Fruit fly (Drosophila melanogaster): ENCODE measurements around the gene dop.

dop gene

dm6 chr3L:15595175-15595724 lies 29.4 kb downstream of the dop start (continued):
- TF ChIP-seq CG8924 (tag; optimal IDR thresholded peaks at IDR 0.05) (peak; percentile 10), tx (GFP tag; optimal IDR thresholded peaks at IDR 0.05) (no peak), Hr39 (optimal IDR thresholded peaks at IDR 0.05) (no peak), Scr (GFP tag; IDR thresholded peaks at IDR 0.05; ENCODE audit: partially characterized antibody) (no peak), Hey (tag; optimal IDR thresholded peaks at IDR 0.05) (no peak), CG1647 (GFP tag; optimal IDR thresholded peaks at IDR 0.05) (no peak), Nf-YB (GFP tag; optimal IDR thresholded peaks at IDR 0.05) (no peak), kay (GFP tag; optimal IDR thresholded peaks at IDR 0.05) (peak; percentile 8), E2f1 (GFP tag; IDR thresholded peaks at IDR 0.05) (no peak), sens-2 (GFP tag; IDR thresholded peaks at IDR 0.05) (no peak), Antp (GFP tag; optimal IDR thresholded peaks at IDR 0.05) (no peak), fu2 (GFP tag; optimal IDR thresholded peaks at IDR 0.05) (no peak), CG11723 (GFP tag; optimal IDR thresholded peaks at IDR 0.05) (no peak), Bgb (GFP tag; IDR thresholded peaks at IDR 0.05; ENCODE audit: partially characterized antibody) (no peak), NK7.1 (GFP tag; optimal IDR thresholded peaks at IDR 0.05) (no peak), CG14710 (tag; optimal IDR thresholded peaks at IDR 0.05) (peak; percentile 20), Adf1 (GFP tag; IDR thresholded peaks at IDR 0.05) (no peak), ro (GFP tag; IDR thresholded peaks at IDR 0.05) (no peak), CG31224 (GFP tag; IDR thresholded peaks at IDR 0.05) (no peak), dmrt11E (tag; optimal IDR thresholded peaks at IDR 0.05) (no peak), sisA (GFP tag; IDR thresholded peaks at IDR 0.05) (no peak), CG11695 (GFP tag; IDR thresholded peaks at IDR 0.05) (no peak), cad (GFP tag; optimal IDR thresholded peaks at IDR 0.05) (no peak), CG11093 (GFP tag; IDR thresholded peaks at IDR 0.05) (no peak), grn (GFP tag; optimal IDR thresholded peaks at IDR 0.05) (peak; percentile 46), CG14860 (GFP tag; IDR thresholded peaks at IDR 0.05; ENCODE audit: partially characterized antibody) (no peak), lmd (GFP tag; IDR thresholded peaks at IDR 0.05) (peak; percentile 24), CG7786 (GFP tag; optimal IDR thresholded peaks at IDR 0.05) (no peak), CG17361 (GFP tag; IDR thresholded peaks at IDR 0.05) (no peak), CG12219 (GFP tag; optimal IDR thresholded peaks at IDR 0.05) (no peak), CG6689 (GFP tag; IDR thresholded peaks at IDR 0.05) (0 out of 2 replicates have a peak, but pooled peaks have one; percentile 13), zen (tag; optimal IDR thresholded peaks at IDR 0.05) (no peak), CG10979 (tag; optimal IDR thresholded peaks at IDR 0.05) (no peak), CG31441 (GFP tag; IDR thresholded peaks at IDR 0.05) (no peak), CG11398 (GFP tag; optimal IDR thresholded peaks at IDR 0.05) (no peak), CG8359 (GFP tag; optimal IDR thresholded peaks at IDR 0.05; ENCODE audit: borderline replicate concordance) (no peak), Poxn (GFP tag; IDR thresholded peaks at IDR 0.05) (no peak), CG15514 (GFP tag; optimal IDR thresholded peaks at IDR 0.05) (no peak), CG10366 (GFP tag; IDR thresholded peaks at IDR 0.05) (peak; percentile 9; the same call in 1 of the 2 replicates), ftz-f1 (GFP tag; optimal IDR thresholded peaks at IDR 0.05) (no peak), CG10267 (tag; optimal IDR thresholded peaks at IDR 0.05) (no peak), psq (GFP tag; optimal IDR thresholded peaks at IDR 0.05) (no peak), dati (GFP tag; IDR thresholded peaks at IDR 0.05) (no peak), CG1233 (GFP tag; optimal IDR thresholded peaks at IDR 0.05) (no peak), CG18011 (GFP tag; optimal IDR thresholded peaks at IDR 0.05) (no peak), Tbp (GFP tag; optimal IDR thresholded peaks at IDR 0.05) (no peak), tll (GFP tag; optimal IDR thresholded peaks at IDR 0.05) (no peak), nerfin-1 (tag; optimal IDR thresholded peaks at IDR 0.05) (no peak), br (optimal IDR thresholded peaks at IDR 0.05) (no peak), knrl (GFP tag; IDR thresholded peaks at IDR 0.05; ENCODE audit: partially characterized antibody) (no peak), Oaz (GFP tag; IDR thresholded peaks at IDR 0.05) (no peak), CG9797 (GFP tag; optimal IDR thresholded peaks at IDR 0.05) (no peak)

Measured in whole organism, embryonic.